Fruit fly (Drosophila melanogaster): Measurements from ENCODE around the gene Cpr30B.

DNA sequence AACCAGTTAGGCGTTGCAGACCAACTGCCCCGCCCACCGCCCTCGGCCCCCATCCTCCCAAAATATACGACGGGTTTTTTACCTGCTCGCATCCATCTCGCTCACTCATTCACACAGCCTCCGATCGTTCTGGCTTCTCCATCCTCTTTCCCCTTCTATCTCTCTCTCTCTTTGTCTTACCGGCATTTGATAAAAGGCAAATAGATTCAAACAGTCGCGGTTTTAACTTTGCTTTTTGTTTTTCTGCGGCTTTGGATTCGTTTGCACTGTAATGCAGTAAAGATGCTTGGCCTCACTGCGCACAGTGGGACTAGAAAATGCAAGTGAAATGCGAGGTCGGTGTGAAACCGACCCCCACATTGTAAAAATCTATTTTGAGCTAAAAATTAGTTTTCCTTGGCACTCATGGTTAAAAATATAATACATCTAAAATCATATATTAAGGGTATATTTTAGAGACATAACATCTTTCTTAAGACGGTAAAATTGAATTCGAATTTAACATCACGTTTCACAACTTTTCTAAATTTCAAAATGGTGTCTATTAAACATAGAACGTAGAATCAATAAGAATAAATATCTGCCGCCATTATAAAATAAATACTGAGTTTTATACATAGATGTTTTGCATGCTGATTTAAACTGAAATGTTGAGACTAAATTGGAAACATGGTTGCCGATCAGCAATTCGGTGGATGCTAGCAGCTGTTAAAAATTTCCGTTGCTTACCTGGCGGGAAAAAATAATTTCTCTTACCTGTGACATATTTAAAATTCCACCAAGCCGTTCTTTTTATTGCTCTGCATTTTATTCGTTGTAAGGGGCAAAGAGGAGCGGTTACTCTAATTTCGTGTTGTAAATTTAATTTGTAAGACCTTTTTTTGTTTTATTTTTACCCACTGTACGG lies 46.0 kb upstream of the Cpr30B start:
- TF ChIP-seq gl (tag; optimal IDR thresholded peaks at IDR 0.05) = no peak
- TF ChIP-seq CG13204 (GFP tag; optimal IDR thresholded peaks at IDR 0.05) = peak; percentile 51
- no peak for TF ChIP-seq rn (GFP tag; IDR thresholded peaks at IDR 0.05)
- TF ChIP-seq EcR (GFP tag; optimal IDR thresholded peaks at IDR 0.05) = peak; percentile 64
- no peak for TF ChIP-seq CG15710 (tag; optimal IDR thresholded peaks at IDR 0.05)
- peak; percentile 20 for TF ChIP-seq Snoo (tag; optimal IDR thresholded peaks at IDR 0.05)
- TF ChIP-seq Pif1A (GFP tag; optimal IDR thresholded peaks at IDR 0.05) = peak; percentile 17
- TF ChIP-seq CG10348 (GFP tag; IDR thresholded peaks at IDR 0.05) = peak; percentile 34; the same call in 1 of the 2 replicates
- TF ChIP-seq Pif1B (GFP tag; optimal IDR thresholded peaks at IDR 0.05) = no peak
- TF ChIP-seq CG8159 (tag; optimal IDR thresholded peaks at IDR 0.05) = peak; percentile 0

All from whole organism, pupa.